Worm (Caenorhabditis elegans) whole organism, L1 larva: ENCODE results near the gene nstp-5.

Experiments
- C34B4.2 ChIP-seq: sonication (generic microtip); optimal IDR thresholded peaks from 2 replicates; lab custom pipeline; 2017; ENCODE audit warnings: mild to moderate bottlenecking, missing genetic modification characterization, missing compliant biosample characterization
- aha-1 ChIP-seq: fragments of 150-350 bp; optimal IDR thresholded peaks from 2 replicates; lab custom pipeline; 2014; ENCODE audit warnings: missing biosample characterization, missing genetic modification characterization
- alr-1 ChIP-seq: fragments of 200-800 bp; sonication (Bioruptor generic); optimal IDR thresholded peaks from 2 replicates; lab custom pipeline; 2018; ENCODE audit warnings: borderline replicate concordance, mild to moderate bottlenecking, missing genetic modification characterization, missing compliant biosample characterization
- blmp-1 ChIP-seq: fragments of 150-350 bp; optimal IDR thresholded peaks from 2 replicates; lab custom pipeline; 2014; ENCODE audit warnings: missing biosample characterization, missing genetic modification characterization
- ceh-8 ChIP-seq: fragments of 200-800 bp; sonication (Bioruptor generic); optimal IDR thresholded peaks from 2 replicates; lab custom pipeline; 2018; ENCODE audit warnings: mild to moderate bottlenecking, missing genetic modification characterization, moderate library complexity, missing compliant biosample characterization
- ceh-88 ChIP-seq: fragments of 200-800 bp; sonication (Bioruptor generic); IDR thresholded peaks from 2 replicates; pipeline ENCODE4 v1.3.6; 2022; ENCODE audit warnings: missing genetic modification characterization, missing compliant biosample characterization
- efl-1 ChIP-seq, 4 experiments: fragments of 150-350 bp; optimal IDR thresholded peaks in 3 of 4; peaks in 1 of 4; 1 replicate in 1 of 4; 2 replicates in 3 of 4; lab custom pipeline; 2014; ENCODE audit warnings: missing biosample characterization in 2 of 4, missing genetic modification characterization in 2 of 4, missing genetic modification reagents in 2 of 4
- egl-27 ChIP-seq, 2 experiments: fragments of 150-350 bp in 1 of 2; sonication (generic microtip); optimal IDR thresholded peaks; 3 replicates each; lab custom pipeline; 2017 to 2018; ENCODE audit warnings: missing biosample characterization in 2 of 2, missing genetic modification characterization in 2 of 2, missing genetic modification reagents in 2 of 2
- elt-2 ChIP-seq: sonication (generic microtip); optimal IDR thresholded peaks from 2 replicates; lab custom pipeline; 2016; ENCODE audit warnings: missing genetic modification characterization, mild to moderate bottlenecking, inconsistent platforms, missing compliant biosample characterization, missing genetic modification reagents
- elt-3 ChIP-seq, 6 experiments: fragments of 150-350 bp in 1 of 6; sonication (generic microtip); optimal IDR thresholded peaks; 2 replicates each; lab custom pipeline; 2017 to 2018; ENCODE audit warnings: missing biosample characterization in 6 of 6, missing genetic modification characterization in 6 of 6, inconsistent platforms in 1 of 6
- fkh-10 ChIP-seq: sonication (generic microtip); optimal IDR thresholded peaks from 2 replicates; lab custom pipeline; 2017; ENCODE audit warnings: missing biosample characterization, missing genetic modification reagents, missing genetic modification characterization
- fkh-4 ChIP-seq: sonication (generic microtip); optimal IDR thresholded peaks from 2 replicates; lab custom pipeline; 2016; ENCODE audit warnings: missing compliant biosample characterization, missing genetic modification characterization, borderline replicate concordance
- fos-1 ChIP-seq: fragments of 150-350 bp; optimal IDR thresholded peaks from 2 replicates; lab custom pipeline; 2014; ENCODE audit warnings: missing biosample characterization, missing genetic modification characterization
- hlh-17 ChIP-seq: fragments of 200-800 bp; sonication (Bioruptor generic); optimal IDR thresholded peaks from 2 replicates; lab custom pipeline; 2018; ENCODE audit warnings: missing genetic modification characterization, mild to moderate bottlenecking, missing compliant biosample characterization, moderate library complexity, borderline replicate concordance
- hlh-4 ChIP-seq: sonication (generic microtip); optimal IDR thresholded peaks from 2 replicates; lab custom pipeline; 2016; ENCODE audit warnings: mild to moderate bottlenecking, missing genetic modification characterization, missing compliant biosample characterization
- irx-1 ChIP-seq: sonication (generic microtip); optimal IDR thresholded peaks from 2 replicates; lab custom pipeline; 2016; ENCODE audit warnings: missing genetic modification characterization, missing compliant biosample characterization
- jun-1 ChIP-seq: fragments of 150-350 bp; optimal IDR thresholded peaks from 2 replicates; lab custom pipeline; 2014; ENCODE audit warnings: missing biosample characterization, missing genetic modification reagents, missing genetic modification characterization
- lin-14 ChIP-seq: fragments of 200-800 bp; sonication (Bioruptor generic); optimal IDR thresholded peaks from 2 replicates; lab custom pipeline; 2018; ENCODE audit warnings: mild to moderate bottlenecking, missing genetic modification characterization, moderate library complexity, missing compliant biosample characterization
- lin-15B ChIP-seq: fragments of 150-350 bp; sonication (generic microtip); optimal IDR thresholded peaks from 3 replicates; lab custom pipeline; 2014; ENCODE audit warnings: missing biosample characterization, missing genetic modification characterization
- lin-35 ChIP-seq, 2 experiments: fragments of 150-350 bp; optimal IDR thresholded peaks; 2 replicates each; lab custom pipeline; 2014; ENCODE audit warnings: missing biosample characterization in 2 of 2, missing genetic modification characterization in 2 of 2, missing genetic modification reagents in 2 of 2
- lsy-2 ChIP-seq, 2 experiments: fragments of 150-350 bp; optimal IDR thresholded peaks; 2 replicates each; lab custom pipeline; 2014; ENCODE audit warnings: missing biosample characterization in 2 of 2, missing genetic modification characterization in 2 of 2
- mef-2 ChIP-seq: fragments of 150-350 bp; optimal IDR thresholded peaks from 2 replicates; lab custom pipeline; 2014; ENCODE audit warnings: missing biosample characterization, missing genetic modification characterization
- mep-1 ChIP-seq: fragments of 150-350 bp; optimal IDR thresholded peaks from 2 replicates; lab custom pipeline; 2014; ENCODE audit warnings: missing biosample characterization, missing genetic modification characterization
- nhr-20 ChIP-seq: sonication (generic microtip); optimal IDR thresholded peaks from 2 replicates; lab custom pipeline; 2016; ENCODE audit warnings: mild to moderate bottlenecking, missing genetic modification characterization, missing compliant biosample characterization
- nhr-237 ChIP-seq: fragments of 150-350 bp; optimal IDR thresholded peaks from 2 replicates; lab custom pipeline; 2014; ENCODE audit warnings: missing biosample characterization, missing genetic modification characterization
- nhr-47 ChIP-seq: sonication (generic microtip); optimal IDR thresholded peaks from 2 replicates; lab custom pipeline; 2016; ENCODE audit warnings: mild to moderate bottlenecking, missing genetic modification characterization, moderate library complexity, missing compliant biosample characterization
- nhr-71 ChIP-seq: sonication (generic microtip); optimal IDR thresholded peaks from 2 replicates; lab custom pipeline; 2016; ENCODE audit warnings: mild to moderate bottlenecking, missing genetic modification characterization, moderate library complexity, missing compliant biosample characterization
- nhr-76 ChIP-seq: sonication (generic microtip); optimal IDR thresholded peaks from 2 replicates; lab custom pipeline; 2017; ENCODE audit warnings: missing biosample characterization, missing genetic modification characterization
- nhr-84 ChIP-seq: sonication (generic microtip); optimal IDR thresholded peaks from 2 replicates; lab custom pipeline; 2017; ENCODE audit warnings: missing biosample characterization, missing genetic modification characterization
- nhr-85 ChIP-seq: sonication (generic microtip); peaks from one replicate; lab custom pipeline; 2016; ENCODE audit warnings: missing genetic modification characterization, inconsistent platforms, missing compliant biosample characterization
- pag-3 ChIP-seq: sonication (generic microtip); optimal IDR thresholded peaks from 2 replicates; lab custom pipeline; 2017; ENCODE audit warnings: missing genetic modification characterization, mild to moderate bottlenecking, missing compliant biosample characterization, antibody characterized with exemption, borderline replicate concordance; ENCODE audit not compliant: insufficient read depth
- pqm-1 ChIP-seq: sonication (generic microtip); optimal IDR thresholded peaks from 3 replicates; lab custom pipeline; 2017; ENCODE audit warnings: missing biosample characterization, missing genetic modification characterization
- rnt-1 ChIP-seq: sonication (generic microtip); optimal IDR thresholded peaks from 2 replicates; lab custom pipeline; 2016; ENCODE audit warnings: mild to moderate bottlenecking, missing genetic modification characterization, moderate library complexity, missing compliant biosample characterization
- skn-1 ChIP-seq: fragments of 150-350 bp; optimal IDR thresholded peaks from 2 replicates; lab custom pipeline; 2014; ENCODE audit warnings: missing biosample characterization, missing genetic modification characterization
- snpc-4 ChIP-seq: fragments of 150-350 bp; optimal IDR thresholded peaks from 2 replicates; lab custom pipeline; 2014; ENCODE audit warnings: missing biosample characterization, missing genetic modification characterization
- snu-23 ChIP-seq: sonication (generic microtip); optimal IDR thresholded peaks from 2 replicates; lab custom pipeline; 2016; ENCODE audit warnings: missing genetic modification characterization, missing compliant biosample characterization
- sptf-1 ChIP-seq: fragments of 150-350 bp; optimal IDR thresholded peaks from 2 replicates; lab custom pipeline; 2014; ENCODE audit warnings: missing biosample characterization, missing genetic modification characterization
- tbx-2 ChIP-seq: sonication (generic microtip); optimal IDR thresholded peaks from 2 replicates; lab custom pipeline; 2016; ENCODE audit warnings: missing genetic modification characterization, missing compliant biosample characterization
- tlp-1 ChIP-seq: fragments of 150-350 bp; optimal IDR thresholded peaks from 2 replicates; lab custom pipeline; 2014; ENCODE audit warnings: missing biosample characterization, missing genetic modification characterization
- unc-30 ChIP-seq: sonication (generic microtip); optimal IDR thresholded peaks from 2 replicates; lab custom pipeline; 2017; ENCODE audit warnings: missing biosample characterization, missing genetic modification characterization
- unc-62 ChIP-seq: fragments of 150-350 bp; optimal IDR thresholded peaks from 2 replicates; lab custom pipeline; 2014; ENCODE audit warnings: missing biosample characterization, missing genetic modification reagents, missing genetic modification characterization
- unc-98 ChIP-seq: fragments of 200-800 bp; sonication (Bioruptor generic); IDR thresholded peaks from 2 replicates; pipeline ENCODE4 v1.3.6; 2022; ENCODE audit warnings: missing genetic modification characterization, missing compliant biosample characterization
- xbp-1 ChIP-seq: sonication (generic microtip); optimal IDR thresholded peaks from 2 replicates; lab custom pipeline; 2016; ENCODE audit warnings: missing genetic modification characterization, missing compliant biosample characterization
- zip-4 ChIP-seq: fragments of 200-800 bp; sonication (Bioruptor generic); optimal IDR thresholded peaks from 2 replicates; lab custom pipeline; 2018; ENCODE audit warnings: mild to moderate bottlenecking, missing genetic modification characterization, moderate library complexity, missing compliant biosample characterization
- ztf-4 ChIP-seq: fragments of 150-350 bp; optimal IDR thresholded peaks from 2 replicates; lab custom pipeline; 2014; ENCODE audit warnings: missing biosample characterization, missing genetic modification characterization

Gene nstp-5

DNA sequence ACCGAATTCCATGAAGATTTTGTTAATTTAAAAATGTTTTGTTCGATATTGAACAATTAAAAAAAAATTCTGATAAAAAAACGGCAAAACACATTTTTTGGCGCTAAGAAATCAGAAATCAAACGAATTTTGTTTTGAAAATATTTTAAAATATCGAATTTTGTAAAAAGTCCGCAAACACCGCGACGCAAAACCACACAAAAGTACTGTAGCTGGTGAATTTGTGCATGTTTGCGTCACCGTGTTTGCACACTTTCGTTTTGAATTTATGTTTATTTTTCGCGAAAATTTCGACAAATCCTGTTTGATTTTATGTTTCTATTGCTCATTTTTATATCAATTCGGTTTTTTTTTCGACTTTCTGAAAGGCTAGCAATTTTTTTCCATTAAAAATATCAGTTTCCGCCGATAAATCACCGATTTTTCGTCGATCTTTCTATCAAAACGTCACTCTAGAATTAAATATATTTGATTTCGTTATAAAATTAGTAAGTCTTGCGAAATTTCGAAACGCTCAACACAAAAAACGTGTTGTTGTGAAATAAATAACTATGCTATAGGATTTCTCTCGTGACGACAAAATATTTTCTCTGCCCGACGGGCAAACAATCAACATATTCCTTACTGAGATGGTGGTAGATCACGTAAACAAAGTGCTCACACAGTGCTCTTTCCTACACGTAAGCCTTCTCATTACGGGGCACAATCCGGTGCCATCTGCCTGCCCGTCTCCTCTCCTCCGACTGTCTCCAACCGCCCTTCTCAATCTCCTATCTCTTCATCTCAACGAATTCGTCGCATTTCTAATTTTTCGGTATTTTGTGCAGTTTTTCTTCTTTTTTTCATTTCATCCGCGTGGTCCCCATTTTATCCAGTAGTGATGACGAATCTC is 23.5 kb upstream of the nstp-5 start (continued):
- TF ChIP-seq lin-15B (tag; lab: Kevin White, UChicago) (no peak), pag-3 (tag; lab: Kevin White, UChicago) (no peak), ztf-4 (tag; lab: Kevin White, UChicago) (no peak)

DNA sequence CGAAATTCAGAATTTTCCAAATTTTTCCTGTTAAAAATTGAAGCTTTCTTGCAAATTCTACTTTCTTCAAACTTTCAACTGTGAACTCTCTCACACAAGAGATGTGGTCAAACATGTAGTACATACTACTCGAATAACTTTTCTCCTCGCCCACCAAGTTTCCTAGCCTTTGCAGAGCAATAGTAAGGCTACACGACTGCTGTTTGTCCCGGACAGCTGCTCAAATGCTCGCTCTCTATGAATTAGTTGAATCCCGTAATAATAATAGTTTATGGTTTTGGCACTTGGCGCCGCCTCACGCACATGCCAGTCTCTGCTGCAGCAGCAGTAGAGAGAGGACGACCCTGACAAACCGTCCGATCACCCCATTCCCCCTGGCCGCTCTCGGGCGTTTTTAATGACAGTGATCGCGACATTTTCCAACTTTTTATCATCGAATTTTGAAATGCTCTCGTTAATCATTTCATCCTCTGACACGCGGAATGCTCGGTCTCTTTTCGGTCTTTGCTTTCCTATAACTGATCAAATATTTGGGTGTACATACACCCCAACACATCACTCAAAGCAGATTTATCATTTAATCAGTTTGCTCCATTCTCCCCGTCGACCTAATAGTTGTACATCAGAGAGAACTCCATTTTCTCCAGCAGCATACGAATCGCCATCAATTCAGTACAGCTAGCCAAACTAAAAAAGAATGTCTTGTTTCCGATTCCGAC is 21.5 kb upstream of the nstp-5 start:
- TF ChIP-seq aha-1 (no peak), efl-1 (optimal IDR thresholded peaks at IDR 0.05; lab: Kevin White, UChicago) (no peak), efl-1 (GFP tag; optimal IDR thresholded peaks at IDR 0.05 in 1 of 2; lab: Kevin White, UChicago) (peak in 1 of 2 experiments; percentile 92), rnt-1 (tag; lab: Kevin White, UChicago) (peak; percentile 25), lin-35 (GFP tag; optimal IDR thresholded peaks at IDR 0.05; lab: Kevin White, UChicago) (peak in 1 of 2 experiments; percentile 3), nhr-71 (tag; lab: Kevin White, UChicago) (peak; percentile 25), unc-62 (GFP tag; lab: Kevin White, UChicago) (no peak), elt-2 (tag; lab: Kevin White, UChicago) (peak; percentile 24)

DNA sequence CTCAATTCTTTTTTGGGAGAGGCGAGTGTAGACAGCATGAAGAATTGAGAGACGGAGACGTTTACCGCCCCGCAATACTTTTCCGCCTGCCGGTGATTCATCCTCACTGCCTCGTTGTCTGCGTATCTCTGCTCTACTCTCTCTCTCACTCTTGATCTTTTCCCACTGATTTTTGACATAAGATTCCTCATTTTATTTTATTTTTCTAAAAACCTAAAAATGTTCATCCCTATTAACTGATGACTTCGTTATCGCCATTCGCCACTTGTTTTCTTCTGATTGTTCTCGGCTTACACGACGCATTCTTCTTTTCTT is 21.0 kb upstream of the nstp-5 start:
- TF ChIP-seq tlp-1: no peak
- no peak for TF ChIP-seq lsy-2 (tag; optimal IDR thresholded peaks at IDR 0.05; lab: Kevin White, UChicago)
- TF ChIP-seq nhr-237 (tag; lab: Kevin White, UChicago): no peak
- TF ChIP-seq elt-3 (tag; optimal IDR thresholded peaks at IDR 0.05; lab: Kevin White, UChicago): no peak
- no peak for TF ChIP-seq ceh-8
- no peak for TF ChIP-seq hlh-17
- TF ChIP-seq fkh-4 (tag; lab: Kevin White, UChicago): no peak
- TF ChIP-seq nhr-47 (tag; lab: Kevin White, UChicago): peak; percentile 20
- TF ChIP-seq unc-98 (GFP tag; lab: Robert Waterston, UW): no peak
- TF ChIP-seq unc-30 (tag; lab: Kevin White, UChicago): no peak
- TF ChIP-seq skn-1 (tag; lab: Kevin White, UChicago): no peak
- peak; percentile 38 for TF ChIP-seq jun-1 (tag; lab: Kevin White, UChicago)
- no peak for TF ChIP-seq C34B4.2
- peak; percentile 94 for TF ChIP-seq fos-1 (tag; lab: Kevin White, UChicago)
- no peak for TF ChIP-seq mef-2 (tag; lab: Kevin White, UChicago)
- TF ChIP-seq unc-62 (GFP tag; lab: Kevin White, UChicago): no peak
- TF ChIP-seq nhr-20 (tag; lab: Kevin White, UChicago): no peak
- no peak for TF ChIP-seq pqm-1 (tag; lab: Kevin White, UChicago)
- TF ChIP-seq blmp-1 (tag; lab: Kevin White, UChicago): peak; percentile 24
- TF ChIP-seq mep-1 (tag; lab: Kevin White, UChicago): peak; percentile 25
- TF ChIP-seq tbx-2 (tag; lab: Kevin White, UChicago): peak; percentile 6
- no peak for TF ChIP-seq irx-1 (tag; lab: Kevin White, UChicago)
- TF ChIP-seq nhr-84: no peak
- peak; percentile 14 to 27 for TF ChIP-seq efl-1 (optimal IDR thresholded peaks at IDR 0.05; lab: Kevin White, UChicago)
- TF ChIP-seq efl-1 (GFP tag; optimal IDR thresholded peaks at IDR 0.05 in 1 of 2; lab: Kevin White, UChicago): no peak
- no peak for TF ChIP-seq snpc-4
- peak; percentile 10 for TF ChIP-seq snu-23 (GFP tag; lab: Kevin White, UChicago)
- TF ChIP-seq hlh-4 (tag; lab: Kevin White, UChicago): no peak
- TF ChIP-seq nhr-76 (tag; lab: Kevin White, UChicago): no peak
- no peak for TF ChIP-seq aha-1
- peak; percentile 71 for TF ChIP-seq nhr-85 (tag; lab: Kevin White, UChicago)
- no peak for TF ChIP-seq egl-27 (tag; optimal IDR thresholded peaks at IDR 0.05; lab: Kevin White, UChicago)
- TF ChIP-seq pag-3 (tag; lab: Kevin White, UChicago): no peak
- TF ChIP-seq fkh-10 (GFP tag; lab: Kevin White, UChicago): no peak
- TF ChIP-seq zip-4 (GFP tag; lab: Kevin White, UChicago): no peak
- no peak for TF ChIP-seq alr-1
- no peak for TF ChIP-seq ceh-88 (GFP tag; lab: Robert Waterston, UW)
- no peak for TF ChIP-seq xbp-1 (tag; lab: Kevin White, UChicago)
- no peak for TF ChIP-seq sptf-1
- TF ChIP-seq lin-14: peak; percentile 57
